Worm (Caenorhabditis elegans) whole organism, L4 larva: Measurements from ENCODE around the gene szy-2.

Experiments used
- F49E8.2 ChIP-seq: sonication (generic microtip); optimal IDR thresholded peaks from 2 replicates; lab custom pipeline; 2016; ENCODE audit warnings: missing compliant biosample characterization, mild to moderate bottlenecking, missing genetic modification characterization, borderline replicate concordance
- aly-2 ChIP-seq: sonication (generic microtip); optimal IDR thresholded peaks from 2 replicates; lab custom pipeline; 2018; ENCODE audit warnings: missing biosample characterization, missing genetic modification characterization
- daf-16 ChIP-seq, 3 experiments: sonication (generic microtip); optimal IDR thresholded peaks; 2 replicates each; lab custom pipeline; 2016 to 2017; ENCODE audit warnings: missing genetic modification characterization in 3 of 3, missing genetic modification reagents in 3 of 3, mild to moderate bottlenecking in 2 of 3, missing compliant biosample characterization in 2 of 3, missing biosample characterization in 1 of 3, moderate library complexity in 1 of 3
- dpl-1 ChIP-seq: fragments of 150-350 bp; optimal IDR thresholded peaks from 2 replicates; lab custom pipeline; 2014; ENCODE audit warnings: missing biosample characterization, missing genetic modification reagents, missing genetic modification characterization
- hlh-30 ChIP-seq: sonication (generic microtip); optimal IDR thresholded peaks from 2 replicates; lab custom pipeline; 2017; ENCODE audit warnings: antibody characterized with exemption, mild to moderate bottlenecking, missing genetic modification characterization, missing compliant biosample characterization; ENCODE audit not compliant: insufficient read depth
- lin-13 ChIP-seq: fragments of 150-350 bp; optimal IDR thresholded peaks from 2 replicates; lab custom pipeline; 2014; ENCODE audit warnings: missing biosample characterization, missing genetic modification reagents, missing genetic modification characterization
- madf-9 ChIP-seq: fragments of 200-800 bp; sonication (Bioruptor generic); conservative IDR thresholded peaks from 2 replicates; pipeline ENCODE4 v1.3.6; 2022; ENCODE audit warnings: missing genetic modification reagents, missing genetic modification characterization, missing compliant biosample characterization
- mxl-3 ChIP-seq: fragments of 200-800 bp; sonication (Bioruptor generic); optimal IDR thresholded peaks from 2 replicates; lab custom pipeline; 2018; ENCODE audit warnings: mild to moderate bottlenecking, missing genetic modification characterization, missing compliant biosample characterization
- nhr-10 ChIP-seq: fragments of 150-350 bp; optimal IDR thresholded peaks from 2 replicates; lab custom pipeline; 2014; ENCODE audit warnings: missing biosample characterization, missing genetic modification characterization
- nhr-25 ChIP-seq: sonication (generic microtip); optimal IDR thresholded peaks from 2 replicates; lab custom pipeline; 2017; ENCODE audit warnings: missing genetic modification characterization, mild to moderate bottlenecking, missing compliant biosample characterization, antibody characterized with exemption, moderate library complexity, borderline replicate concordance; ENCODE audit not compliant: insufficient read depth
- nhr-76 ChIP-seq: fragments of 150-350 bp; optimal IDR thresholded peaks from 2 replicates; lab custom pipeline; 2014; ENCODE audit warnings: missing biosample characterization, missing genetic modification characterization
- ztf-11 ChIP-seq: fragments of 150-350 bp; optimal IDR thresholded peaks from 2 replicates; lab custom pipeline; 2014; ENCODE audit warnings: missing biosample characterization, missing genetic modification characterization

ce11 chrIII:5340530-5340929 is 30.5 kb downstream of the szy-2 start:
- no peak for TF ChIP-seq lin-13 (GFP tag; lab: Kevin White, UChicago)
- TF ChIP-seq nhr-76 (tag; lab: Kevin White, UChicago) = no peak
- TF ChIP-seq hlh-30 (tag; lab: Kevin White, UChicago) = no peak
- TF ChIP-seq daf-16 (GFP tag; optimal IDR thresholded peaks at IDR 0.05; lab: Kevin White, UChicago) = no peak
- TF ChIP-seq daf-16 (tag; optimal IDR thresholded peaks at IDR 0.05; lab: Kevin White, UChicago) = no peak
- TF ChIP-seq mxl-3 (GFP tag; lab: Kevin White, UChicago) = no peak
- TF ChIP-seq madf-9 (GFP tag; lab: Robert Waterston, UW) = no peak
- no peak for TF ChIP-seq dpl-1
- TF ChIP-seq F49E8.2 (tag; lab: Kevin White, UChicago) = no peak
- TF ChIP-seq aly-2 = no peak
- TF ChIP-seq nhr-25 = no peak
- no peak for TF ChIP-seq ztf-11 (tag; lab: Kevin White, UChicago)
- TF ChIP-seq nhr-10 (tag; lab: Kevin White, UChicago) = no peak
